Fruit fly (Drosophila melanogaster) S2 (cell line): ENCODE measurements around the gene pelo.

Source experiments
- CG8478 ChIP-seq: fragments of >200 bp; optimal IDR thresholded peaks from 2 replicates; lab custom pipeline; 2018
- CTCF ChIP-seq, 2 experiments: fragments of >200 bp; optimal IDR thresholded peaks; 2 replicates each; lab custom pipeline; 2018

dm6 chr2L:9693924-9694610 lies 6.5 kb upstream of the pelo start:
- no peak for TF ChIP-seq CG8478
- TF ChIP-seq CTCF (optimal IDR thresholded peaks at IDR 0.05; lab: Kevin White, UChicago), result no peak
